Fruit fly (Drosophila melanogaster): ENCODE measurements around the gene CG17233.

CG17233 gene

dm6 chr3L:20241163-20241970, at the start of gene CG17233, which contains the start of gene CG6951:
TSS of gene CG17233 (minus strand) at chr3L:20241903.
TSS of gene CG6951 (plus strand) at chr3L:20241267.
- no peak for TF ChIP-seq CG17801 (GFP tag; optimal IDR thresholded peaks at IDR 0.05; ENCODE audit: partially characterized antibody)

dm6 chr3L:20287046-20287445, 45.3 kb upstream of the CG17233 start:
- TF ChIP-seq CG17801 (GFP tag; optimal IDR thresholded peaks at IDR 0.05; ENCODE audit: partially characterized antibody), result no peak

DNA sequence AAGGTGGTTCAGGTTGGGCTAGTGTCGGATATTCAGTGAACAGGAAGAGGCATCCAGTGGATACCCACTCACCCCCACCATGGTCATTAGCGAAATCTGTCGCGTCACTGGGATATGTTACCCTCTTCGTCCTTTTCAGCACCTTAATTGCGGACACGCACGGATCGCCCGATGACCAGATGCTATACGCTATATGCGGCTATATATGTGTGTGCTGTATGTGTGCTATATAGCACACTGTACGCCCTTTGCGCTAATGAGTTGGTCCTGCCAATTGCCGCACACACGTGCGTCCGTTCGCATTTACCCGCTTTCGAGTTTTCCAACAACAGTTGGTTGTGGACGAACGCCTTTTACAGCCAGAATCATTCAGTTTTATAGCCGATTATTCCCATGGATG, 39.6 kb upstream of the CG17233 start:
- no peak for TF ChIP-seq CG17801 (GFP tag; optimal IDR thresholded peaks at IDR 0.05; ENCODE audit: partially characterized antibody)

- TF ChIP-seq CG17801 (GFP tag; optimal IDR thresholded peaks at IDR 0.05; ENCODE audit: partially characterized antibody), result no peak
Observed at dm6 chr3L:20276615-20277014, 34.9 kb upstream of the CG17233 start.

DNA sequence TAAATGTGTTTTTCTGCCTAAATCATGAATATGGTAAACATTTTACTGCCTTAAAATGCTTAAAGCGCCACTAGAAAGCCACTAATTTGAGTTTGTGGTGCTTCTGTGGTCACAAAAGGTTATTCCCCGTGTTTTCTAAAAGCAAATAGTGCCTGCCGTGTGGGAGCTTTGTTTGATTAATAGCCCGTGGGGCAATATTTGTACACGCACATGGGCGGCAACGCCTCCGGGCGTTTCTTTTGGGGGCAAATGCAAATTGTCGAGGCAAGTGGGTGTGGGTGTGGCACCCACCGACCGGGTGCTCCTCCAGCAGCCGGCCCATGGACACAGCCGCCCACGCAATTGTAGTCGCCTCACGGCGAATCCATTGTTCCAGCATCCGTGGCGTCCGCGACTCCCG, 34.2 kb upstream of the CG17233 start:
- TF ChIP-seq CG17801 (GFP tag; optimal IDR thresholded peaks at IDR 0.05; ENCODE audit: partially characterized antibody), result no peak

dm6 chr3L:20275235-20275634, 33.5 kb upstream of the CG17233 start, which contains the start of gene CG17122:
TSS of gene CG17122 (minus strand) at chr3L:20275335.
- no peak for TF ChIP-seq CG17801 (GFP tag; optimal IDR thresholded peaks at IDR 0.05; ENCODE audit: partially characterized antibody)

dm6 chr3L:20265514-20265913, 23.8 kb upstream of the CG17233 start, which contains the start of gene CG32228:
TSS of gene CG32228 (plus strand) at chr3L:20265814.
- no peak for TF ChIP-seq CG17801 (GFP tag; optimal IDR thresholded peaks at IDR 0.05; ENCODE audit: partially characterized antibody)

DNA sequence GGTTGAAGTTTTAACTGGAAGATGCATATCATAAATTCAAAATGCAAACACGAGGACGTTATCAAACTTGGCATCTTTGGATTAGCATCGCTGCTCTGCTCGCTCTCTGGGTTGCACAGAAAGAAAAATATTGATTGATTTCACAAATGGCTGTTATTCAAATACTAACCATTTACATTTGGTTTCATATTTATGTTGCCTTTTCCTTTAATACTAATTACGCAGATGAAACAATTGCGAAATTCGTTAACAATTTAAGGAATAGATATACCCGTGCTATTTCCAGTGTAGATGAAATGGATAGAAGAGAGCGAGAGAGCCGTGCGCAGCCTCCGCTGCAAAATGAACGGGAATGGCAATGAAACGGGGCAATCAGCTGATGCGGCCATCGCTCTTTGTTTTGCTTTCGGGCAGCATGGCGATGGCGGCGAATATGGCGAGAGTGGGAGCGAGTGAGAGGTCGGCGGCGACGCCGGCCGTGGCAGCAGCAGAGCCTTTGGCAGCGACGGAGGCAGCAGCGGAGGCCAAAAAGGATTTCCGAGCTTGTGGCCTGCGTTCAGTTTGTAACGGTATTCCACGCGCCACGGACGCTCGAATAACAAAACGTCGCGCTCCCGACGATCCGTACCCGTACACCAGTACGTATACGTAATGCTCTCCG, 5.9 kb upstream of the CG17233 start, which contains the start of gene rdgC:
Gene rdgC (plus strand): TSS at position 568 of the 661 bp plus-strand sequence.
- peak; percentile 31 for TF ChIP-seq CG17801 (GFP tag; optimal IDR thresholded peaks at IDR 0.05; ENCODE audit: partially characterized antibody)

dm6 chr3L:20241987-20242982, 582 bp upstream of the CG17233 start:
- TF ChIP-seq CG17801 (GFP tag; optimal IDR thresholded peaks at IDR 0.05; ENCODE audit: partially characterized antibody), result peak; percentile 43

dm6 chr3L:20240753-20241152, 950 bp downstream of the CG17233 start, which contains the start of gene Clc:
TSS of gene Clc (plus strand) at chr3L:20241053.
- no peak for TF ChIP-seq CG17801 (GFP tag; optimal IDR thresholded peaks at IDR 0.05; ENCODE audit: partially characterized antibody)

DNA sequence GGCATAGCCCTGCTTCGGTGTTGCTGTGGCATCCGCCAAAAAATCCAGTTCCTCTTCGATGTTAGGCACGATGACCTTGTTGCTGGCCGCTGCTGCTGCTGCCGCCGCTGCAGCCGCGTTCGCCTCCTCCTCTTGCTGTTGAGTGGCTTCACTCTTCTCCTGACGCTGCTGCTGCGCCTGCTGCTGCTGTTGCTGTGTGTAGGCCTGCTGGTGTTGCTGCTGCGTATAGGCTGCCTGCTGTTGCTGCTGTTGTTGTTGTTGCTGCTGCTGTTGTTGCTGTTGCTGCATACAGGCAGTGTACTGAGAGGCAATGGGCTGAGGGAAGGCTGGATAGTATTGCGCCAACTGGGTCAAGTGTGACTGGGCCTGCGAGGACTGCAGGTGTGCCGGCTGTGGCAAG, 4.5 kb downstream of the CG17233 start:
- no peak for TF ChIP-seq CG17801 (GFP tag; optimal IDR thresholded peaks at IDR 0.05; ENCODE audit: partially characterized antibody)

- no peak for TF ChIP-seq CG17801 (GFP tag; optimal IDR thresholded peaks at IDR 0.05; ENCODE audit: partially characterized antibody)
Observed at dm6 chr3L:20231369-20231768, 10.3 kb downstream of the CG17233 start, which contains the start of gene CG13813. TSS of gene CG13813 (plus strand) at chr3L:20231669.

DNA sequence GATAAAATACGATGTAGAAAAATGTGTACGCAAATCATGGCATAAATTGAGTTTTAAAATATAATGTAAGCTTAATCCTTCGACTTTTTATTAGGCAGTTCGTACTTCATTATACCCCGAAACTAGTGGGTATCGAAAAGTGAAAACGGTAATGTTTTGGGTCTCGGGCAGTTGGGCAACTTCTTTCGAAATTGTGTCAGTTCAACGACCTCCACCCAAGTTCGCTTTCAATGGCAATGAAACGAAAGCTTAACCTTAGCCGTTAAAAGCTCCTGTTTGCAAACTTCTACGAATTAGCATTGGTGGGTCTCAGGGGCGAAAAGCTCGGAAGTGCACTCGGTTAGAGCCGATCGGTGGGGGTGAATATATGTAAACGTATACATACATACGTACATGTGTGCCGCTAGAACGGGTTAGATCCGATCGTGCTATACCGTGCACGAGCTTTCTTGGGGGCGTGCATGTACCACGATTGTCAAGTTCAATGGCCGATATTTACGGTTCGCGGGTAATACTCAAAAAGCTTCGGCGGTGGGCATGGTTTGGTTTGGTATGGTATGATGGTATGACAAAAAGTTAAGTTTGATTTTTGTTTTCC, 11.4 kb downstream of the CG17233 start:
- TF ChIP-seq CG17801 (GFP tag; optimal IDR thresholded peaks at IDR 0.05; ENCODE audit: partially characterized antibody), result no peak

- TF ChIP-seq CG17801 (GFP tag; optimal IDR thresholded peaks at IDR 0.05; ENCODE audit: partially characterized antibody), result peak; percentile 35
Observed at dm6 chr3L:20226153-20226552, 15.6 kb downstream of the CG17233 start.
